Fruit fly (Drosophila melanogaster) whole organism, prepupa: ENCODE data around the gene CG14431.

ENCODE experiments used
- CG31627 ChIP-seq: fragments of 200-800 bp; sonication (Bioruptor generic); optimal IDR thresholded peaks from 3 replicates; lab custom pipeline; 2016; ENCODE audit warnings: missing biosample characterization, missing genetic modification characterization
- CG6854 ChIP-seq: fragments of 200-800 bp; sonication (Bioruptor generic); optimal IDR thresholded peaks from 2 replicates; lab custom pipeline; 2017; ENCODE audit warnings: missing biosample characterization, mild to moderate bottlenecking, missing genetic modification characterization
- CG7368 ChIP-seq: fragments of 200-800 bp; sonication (Bioruptor generic); optimal IDR thresholded peaks from 3 replicates; lab custom pipeline; 2016; ENCODE audit warnings: missing biosample characterization, missing genetic modification characterization
- Ets21C ChIP-seq: fragments of 200-800 bp; sonication (Bioruptor generic); optimal IDR thresholded peaks from 3 replicates; lab custom pipeline; 2016; ENCODE audit warnings: missing biosample characterization, missing genetic modification characterization
- Gug ChIP-seq: fragments of 200-800 bp; sonication (Bioruptor generic); IDR thresholded peaks from 2 replicates; pipeline ENCODE4 v1.3.6; 2022; ENCODE audit warnings: missing biosample characterization, missing genetic modification characterization
- Hr38 ChIP-seq: sonication (Bioruptor generic); optimal IDR thresholded peaks from 2 replicates; lab custom pipeline; 2016; ENCODE audit warnings: missing biosample characterization, missing genetic modification characterization
- Hr39 ChIP-seq: fragments of 200-800 bp; sonication (Bioruptor generic); optimal IDR thresholded peaks from 2 replicates; lab custom pipeline; 2016; ENCODE audit warnings: missing biosample characterization, missing genetic modification characterization
- Sox102F ChIP-seq: fragments of 200-800 bp; sonication (Bioruptor generic); optimal IDR thresholded peaks from 2 replicates; lab custom pipeline; 2016; ENCODE audit warnings: missing biosample characterization, mild to moderate bottlenecking, missing genetic modification characterization
- Sox15 ChIP-seq: fragments of 200-800 bp; sonication (Bioruptor generic); optimal IDR thresholded peaks from 3 replicates; lab custom pipeline; 2016; ENCODE audit warnings: missing biosample characterization, missing genetic modification characterization
- dsx ChIP-seq: fragments of 200-800 bp; optimal IDR thresholded peaks from 3 replicates; lab custom pipeline; 2019; ENCODE audit warnings: missing biosample characterization, mild to moderate bottlenecking, missing genetic modification characterization, moderate library complexity; ENCODE audit not compliant: poor library complexity, severe bottlenecking
- esn ChIP-seq: fragments of 200-800 bp; sonication (Bioruptor generic); optimal IDR thresholded peaks from 2 replicates; lab custom pipeline; 2016; ENCODE audit warnings: missing biosample characterization, mild to moderate bottlenecking, missing genetic modification characterization, moderate library complexity
- salr ChIP-seq, 2 experiments: fragments of 200-800 bp; sonication (Bioruptor generic); optimal IDR thresholded peaks; 3 replicates each; lab custom pipeline; 2016 to 2018; ENCODE audit warnings: missing biosample characterization in 2 of 2, missing genetic modification characterization in 2 of 2, mild to moderate bottlenecking in 1 of 2
- topi ChIP-seq: fragments of 200-800 bp; sonication (Bioruptor generic); optimal IDR thresholded peaks from 3 replicates; lab custom pipeline; 2016; ENCODE audit warnings: missing biosample characterization, missing genetic modification characterization

dm6 chrX:6912269-6912668 lies 4.2 kb downstream of the CG14431 start:
- no peak for TF ChIP-seq Hr39 (GFP tag; lab: Kevin White, UChicago)
- TF ChIP-seq Sox15 = no peak
- no peak for TF ChIP-seq Hr38 (GFP tag; lab: Kevin White, UChicago)
- TF ChIP-seq CG6854 = no peak
- no peak for TF ChIP-seq topi (GFP tag; lab: Kevin White, UChicago)
- TF ChIP-seq Sox102F (GFP tag; lab: Kevin White, UChicago) = no peak
- peak; percentile 39; the same call in 1 of the 2 replicates for TF ChIP-seq Gug
- TF ChIP-seq Ets21C = no peak
- no peak for TF ChIP-seq salr (GFP tag; optimal IDR thresholded peaks at IDR 0.05; lab: Kevin White, UChicago)
- no peak for TF ChIP-seq CG31627 (GFP tag; lab: Kevin White, UChicago)
- no peak for TF ChIP-seq esn (GFP tag; lab: Kevin White, UChicago)
- no peak for TF ChIP-seq CG7368 (GFP tag; lab: Kevin White, UChicago)
- TF ChIP-seq dsx (GFP tag; lab: Kevin White, UChicago) = no peak
